Worm (Caenorhabditis elegans): ENCODE data around the gene fipr-19.

The fipr-19 gene

ce11 chrIII:7465347-7465746 is 6.6 kb upstream of the fipr-19 start, which contains the start of gene fum-1 (continued):
- TF ChIP-seq hsf-1 (GFP tag; IDR thresholded peaks at IDR 0.05) (0 out of 2 replicates have a peak, but pooled peaks have one; percentile 7), mcd-1 (GFP tag; IDR thresholded peaks at IDR 0.05) (peak; percentile 56), madf-6 (GFP tag; IDR thresholded peaks at IDR 0.05) (peak; percentile 40; the same call in 1 of the 2 replicates), C17E4.6 (GFP tag; IDR thresholded peaks at IDR 0.05) (no peak), repo-1 (tag; optimal IDR thresholded peaks at IDR 0.05) (peak; percentile 80), pha-4 (tag; optimal IDR thresholded peaks at IDR 0.05) (no peak), attf-5 (GFP tag; optimal IDR thresholded peaks at IDR 0.05) (peak; percentile 58), hmg-20 (GFP tag; IDR thresholded peaks at IDR 0.05) (0 out of 2 replicates have a peak, but pooled peaks have one; percentile 11), Y53G8AR.9 (GFP tag; conservative IDR thresholded peaks at IDR 0.05) (no peak), ekl-4 (GFP tag; IDR thresholded peaks at IDR 0.05) (0 out of 2 replicates have a peak, but pooled peaks have one; percentile 29)

ce11 chrIII:7463438-7464008 is 4.8 kb upstream of the fipr-19 start, which contains the start of gene H14A12.3:
Gene H14A12.3 (plus strand): TSS chrIII:7463797.
- TF ChIP-seq ztf-26 (tag; optimal IDR thresholded peaks at IDR 0.05) (no peak), mcd-1 (GFP tag; IDR thresholded peaks at IDR 0.05) (peak; percentile 77), unc-62 (GFP tag; optimal IDR thresholded peaks at IDR 0.05) (no peak), fkh-3 (tag; optimal IDR thresholded peaks at IDR 0.05) (no peak), C06A6.2 (GFP tag; conservative IDR thresholded peaks at IDR 0.05) (no peak), hmg-20 (GFP tag; IDR thresholded peaks at IDR 0.05) (no peak), repo-1 (tag; optimal IDR thresholded peaks at IDR 0.05) (no peak), lin-35 (GFP tag; optimal IDR thresholded peaks at IDR 0.05) (no peak), dox-1 (GFP tag; IDR thresholded peaks at IDR 0.05) (peak; percentile 27; the same call in 1 of the 2 replicates), madf-3 (GFP tag; IDR thresholded peaks at IDR 0.05) (no peak), ceh-91 (GFP tag; IDR thresholded peaks at IDR 0.05) (peak; percentile 55; the same call in 1 of the 2 replicates), mxl-1 (tag; optimal IDR thresholded peaks at IDR 0.05) (no peak), bed-2 (GFP tag; IDR thresholded peaks at IDR 0.05) (no peak), chd-7 (tag; optimal IDR thresholded peaks at IDR 0.05) (no peak), pbrm-1 (GFP tag; IDR thresholded peaks at IDR 0.05) (0 out of 2 replicates have a peak, but pooled peaks have one; percentile 8), snpc-1.3 (tag; optimal IDR thresholded peaks at IDR 0.05; ENCODE audit: insufficient read depth) (no peak), madf-10 (tag; optimal IDR thresholded peaks at IDR 0.05) (no peak), pha-4 (tag; optimal IDR thresholded peaks at IDR 0.05) (peak; percentile 14), madf-6 (GFP tag; IDR thresholded peaks at IDR 0.05) (peak; percentile 78), hlh-12 (tag; optimal IDR thresholded peaks at IDR 0.05) (no peak), egrh-3 (GFP tag; IDR thresholded peaks at IDR 0.05) (no peak), xnd-1 (tag; optimal IDR thresholded peaks at IDR 0.05) (peak; percentile 63), lsl-1 (GFP tag; optimal IDR thresholded peaks at IDR 0.05) (peak; percentile 84), snpc-4 (GFP tag; optimal IDR thresholded peaks at IDR 0.05) (no peak), snpc-4 (tag; optimal IDR thresholded peaks at IDR 0.05) (no peak), lin-26 (GFP tag; IDR thresholded peaks at IDR 0.05) (no peak), F33H1.4 (GFP tag; IDR thresholded peaks at IDR 0.05) (peak; percentile 78)

ce11 chrIII:7462295-7462694 is 3.5 kb upstream of the fipr-19 start, which contains the start of gene fipr-20:
Gene fipr-20 (minus strand): TSS chrIII:7462395.
- TF ChIP-seq nhr-120 (GFP tag; IDR thresholded peaks at IDR 0.05) (no peak), hmg-20 (GFP tag; IDR thresholded peaks at IDR 0.05) (no peak), rpc-1 (optimal IDR thresholded peaks at IDR 0.05) (no peak), rpc-1 (tag; optimal IDR thresholded peaks at IDR 0.05) (no peak), snpc-1.1 (tag; optimal IDR thresholded peaks at IDR 0.05; ENCODE audit: insufficient read depth) (no peak), B0261.1 (tag; optimal IDR thresholded peaks at IDR 0.05) (no peak), aptf-2 (GFP tag; conservative IDR thresholded peaks at IDR 0.05) (no peak), egrh-3 (GFP tag; IDR thresholded peaks at IDR 0.05) (no peak), madf-6 (GFP tag; IDR thresholded peaks at IDR 0.05) (no peak), unc-62 (GFP tag; optimal IDR thresholded peaks at IDR 0.05) (no peak), akir-1 (GFP tag; optimal IDR thresholded peaks at IDR 0.05) (no peak), ama-1 (optimal IDR thresholded peaks at IDR 0.05) (no peak), ama-1 (GFP tag; optimal IDR thresholded peaks at IDR 0.05) (no peak), lir-1 (GFP tag; conservative IDR thresholded peaks at IDR 0.05) (no peak), hmg-1.2 (GFP tag; IDR thresholded peaks at IDR 0.05) (no peak)

All from whole organism, young adult.